Worm (Caenorhabditis elegans) whole organism, L4 larva: ENCODE measurements around the gene C06G1.1.
A peak's percentile ranks its signal among the peaks of the same experiment; 100 is the strongest.

Experiments
- F26F4.8 ChIP-seq: fragments of 200-800 bp; sonication (Bioruptor generic); conservative IDR thresholded peaks from 2 replicates; pipeline ENCODE4 v1.3.6; 2022; ENCODE audit warnings: missing genetic modification characterization, missing compliant biosample characterization
- T26A8.4 ChIP-seq: fragments of 200-800 bp; sonication (Bioruptor generic); IDR thresholded peaks from 2 replicates; pipeline ENCODE4 v1.3.6; 2022; ENCODE audit warnings: missing genetic modification characterization, missing compliant biosample characterization
- Y5F2A.4 ChIP-seq: fragments of 200-800 bp; sonication (Bioruptor generic); optimal IDR thresholded peaks from 2 replicates; lab custom pipeline; 2018; ENCODE audit warnings: mild to moderate bottlenecking, missing genetic modification characterization, missing compliant biosample characterization
- aha-1 ChIP-seq: fragments of 150-350 bp; peaks from one replicate; lab custom pipeline; 2014; ENCODE audit warnings: missing biosample characterization, missing genetic modification characterization
- aly-2 ChIP-seq: sonication (generic microtip); optimal IDR thresholded peaks from 2 replicates; lab custom pipeline; 2018; ENCODE audit warnings: missing biosample characterization, missing genetic modification characterization
- arid-1 ChIP-seq: fragments of 200-800 bp; sonication (Bioruptor generic); conservative IDR thresholded peaks from 2 replicates; pipeline ENCODE4 v1.3.6; 2022; ENCODE audit warnings: missing genetic modification reagents, missing genetic modification characterization, missing compliant biosample characterization
- ceh-32 ChIP-seq: sonication (generic microtip); optimal IDR thresholded peaks from 2 replicates; lab custom pipeline; 2016; ENCODE audit warnings: mild to moderate bottlenecking, missing genetic modification characterization, missing compliant biosample characterization; ENCODE audit not compliant: poor library complexity
- ceh-44 ChIP-seq: fragments of 200-800 bp; sonication (Bioruptor generic); IDR thresholded peaks from 2 replicates; pipeline ENCODE4 v1.3.6; 2022; ENCODE audit warnings: missing genetic modification reagents, missing genetic modification characterization, missing compliant biosample characterization
- ces-1 ChIP-seq: fragments of 150-350 bp; sonication (generic microtip); optimal IDR thresholded peaks from 4 replicates; lab custom pipeline; 2014; ENCODE audit warnings: missing biosample characterization, missing genetic modification reagents, missing genetic modification characterization
- cey-2 ChIP-seq: sonication (generic microtip); optimal IDR thresholded peaks from 3 replicates; lab custom pipeline; 2017; ENCODE audit warnings: missing genetic modification characterization, mild to moderate bottlenecking, missing compliant biosample characterization, antibody characterized with exemption, borderline replicate concordance; ENCODE audit not compliant: insufficient read depth
- ctbp-1 ChIP-seq: fragments of 200-800 bp; sonication (Bioruptor generic); IDR thresholded peaks from 2 replicates; pipeline ENCODE4 v1.3.6; 2022; ENCODE audit warnings: missing genetic modification reagents, missing genetic modification characterization, missing compliant biosample characterization
- dmd-8 ChIP-seq: fragments of 200-800 bp; sonication (Bioruptor generic); IDR thresholded peaks from 2 replicates; pipeline ENCODE4 v1.3.6; 2022; ENCODE audit warnings: missing genetic modification characterization, missing compliant biosample characterization
- dpl-1 ChIP-seq: fragments of 150-350 bp; optimal IDR thresholded peaks from 2 replicates; lab custom pipeline; 2014; ENCODE audit warnings: missing biosample characterization, missing genetic modification reagents, missing genetic modification characterization
- duxl-1 ChIP-seq: sonication (generic microtip); optimal IDR thresholded peaks from 2 replicates; lab custom pipeline; 2016; ENCODE audit warnings: mild to moderate bottlenecking, missing genetic modification characterization, moderate library complexity, missing compliant biosample characterization; ENCODE audit not compliant: poor library complexity
- egl-27 ChIP-seq: sonication (generic microtip); optimal IDR thresholded peaks from 3 replicates; lab custom pipeline; 2017; ENCODE audit warnings: missing biosample characterization, missing genetic modification reagents, missing genetic modification characterization
- hif-1 ChIP-seq, 2 experiments: sonication (generic microtip); optimal IDR thresholded peaks; 2 replicates each; lab custom pipeline; 2016 to 2017; ENCODE audit warnings: missing compliant biosample characterization in 2 of 2, missing genetic modification characterization in 2 of 2, missing genetic modification reagents in 2 of 2, missing genotype in 2 of 2, mild to moderate bottlenecking in 1 of 2
- hlh-30 ChIP-seq: sonication (generic microtip); optimal IDR thresholded peaks from 2 replicates; lab custom pipeline; 2017; ENCODE audit warnings: antibody characterized with exemption, mild to moderate bottlenecking, missing genetic modification characterization, missing compliant biosample characterization; ENCODE audit not compliant: insufficient read depth
- hmg-1.1 ChIP-seq: fragments of 200-800 bp; sonication (Bioruptor generic); IDR thresholded peaks from 2 replicates; pipeline ENCODE4 v1.3.6; 2022; ENCODE audit warnings: missing genetic modification reagents, missing genetic modification characterization, missing compliant biosample characterization
- lin-29 ChIP-seq: fragments of 200-800 bp; sonication (Bioruptor generic); IDR thresholded peaks from 2 replicates; pipeline ENCODE4 v1.3.6; 2022; ENCODE audit warnings: missing genetic modification reagents, missing genetic modification characterization, missing compliant biosample characterization
- madf-5 ChIP-seq, 2 experiments: fragments of 200-800 bp; sonication (Bioruptor generic); IDR thresholded peaks; 2 replicates each; pipeline ENCODE4 v1.3.6; 2022; ENCODE audit warnings: missing compliant biosample characterization in 2 of 2, missing genetic modification characterization in 2 of 2
- mep-1 ChIP-seq: fragments of 150-350 bp; sonication (generic microtip); optimal IDR thresholded peaks from 3 replicates; lab custom pipeline; 2014; ENCODE audit warnings: missing biosample characterization, missing genetic modification characterization
- mes-2 ChIP-seq: sonication (generic microtip); optimal IDR thresholded peaks from 2 replicates; lab custom pipeline; 2016; ENCODE audit warnings: missing genotype, mild to moderate bottlenecking, missing genetic modification characterization, missing compliant biosample characterization; ENCODE audit not compliant: poor library complexity, severe bottlenecking
- nhr-28 ChIP-seq: fragments of 150-350 bp; optimal IDR thresholded peaks from 2 replicates; lab custom pipeline; 2014; ENCODE audit warnings: missing biosample characterization, missing genetic modification characterization
- nhr-48 ChIP-seq: sonication (generic microtip); optimal IDR thresholded peaks from 2 replicates; lab custom pipeline; 2016; ENCODE audit warnings: mild to moderate bottlenecking, missing genetic modification characterization, missing compliant biosample characterization
- nhr-6 ChIP-seq: fragments of 150-350 bp; optimal IDR thresholded peaks from 2 replicates; lab custom pipeline; 2014; ENCODE audit warnings: missing biosample characterization, missing genetic modification characterization
- pqm-1 ChIP-seq: sonication (generic microtip); optimal IDR thresholded peaks from 2 replicates; lab custom pipeline; 2017; ENCODE audit warnings: missing biosample characterization, missing genetic modification characterization
- set-16 ChIP-seq: fragments of 200-800 bp; sonication (Bioruptor generic); IDR thresholded peaks from 2 replicates; pipeline ENCODE4 v1.3.6; 2022; ENCODE audit warnings: missing genetic modification reagents, missing genetic modification characterization, missing compliant biosample characterization
- snpc-1.2 ChIP-seq: fragments of 200-800 bp; sonication (Bioruptor generic); IDR thresholded peaks from 2 replicates; pipeline ENCODE4 v1.3.6; 2022; ENCODE audit warnings: missing genetic modification reagents, missing genetic modification characterization, missing compliant biosample characterization
- snpc-4 ChIP-seq: fragments of 150-350 bp; optimal IDR thresholded peaks from 2 replicates; lab custom pipeline; 2014; ENCODE audit warnings: missing biosample characterization, missing genetic modification characterization
- tra-1 ChIP-seq: fragments of 200-800 bp; sonication (Bioruptor generic); IDR thresholded peaks from 2 replicates; pipeline ENCODE4 v1.3.6; 2022; ENCODE audit warnings: missing genetic modification reagents, missing genetic modification characterization, missing compliant biosample characterization
- unc-130 ChIP-seq: sonication (generic microtip); optimal IDR thresholded peaks from 2 replicates; lab custom pipeline; 2016; ENCODE audit warnings: missing genetic modification reagents, missing genetic modification characterization, missing compliant biosample characterization
- unc-62 ChIP-seq, 3 experiments: fragments of 150-350 bp in 1 of 3; sonication (generic microtip); optimal IDR thresholded peaks in 2 of 3; peaks in 1 of 3; 1 replicate in 1 of 3; 2 replicates in 2 of 3; lab custom pipeline; 2014 to 2017; ENCODE audit warnings: missing biosample characterization in 3 of 3, missing genetic modification characterization in 3 of 3, missing genetic modification reagents in 3 of 3, missing genotype in 1 of 3
- vab-7 ChIP-seq: fragments of 200-800 bp; sonication (Bioruptor generic); IDR thresholded peaks from 2 replicates; pipeline ENCODE4 v1.3.6; 2022; ENCODE audit warnings: missing genetic modification reagents, missing genetic modification characterization, missing compliant biosample characterization
- ztf-7 ChIP-seq: fragments of 150-350 bp; optimal IDR thresholded peaks from 2 replicates; lab custom pipeline; 2014; ENCODE audit warnings: missing biosample characterization, missing genetic modification characterization

Gene C06G1.1

ce11 chrX:16594931-16595330 lies 38.2 kb upstream of the C06G1.1 start, which contains the start of gene cdh-9:
Gene cdh-9, plus strand, starts transcription at chrX:16595231.
- TF ChIP-seq ctbp-1 (GFP tag; lab: Robert Waterston, UW) (no peak), set-16 (GFP tag; lab: Robert Waterston, UW) (0 out of 2 replicates have a peak, but pooled peaks have one; percentile 19)

DNA sequence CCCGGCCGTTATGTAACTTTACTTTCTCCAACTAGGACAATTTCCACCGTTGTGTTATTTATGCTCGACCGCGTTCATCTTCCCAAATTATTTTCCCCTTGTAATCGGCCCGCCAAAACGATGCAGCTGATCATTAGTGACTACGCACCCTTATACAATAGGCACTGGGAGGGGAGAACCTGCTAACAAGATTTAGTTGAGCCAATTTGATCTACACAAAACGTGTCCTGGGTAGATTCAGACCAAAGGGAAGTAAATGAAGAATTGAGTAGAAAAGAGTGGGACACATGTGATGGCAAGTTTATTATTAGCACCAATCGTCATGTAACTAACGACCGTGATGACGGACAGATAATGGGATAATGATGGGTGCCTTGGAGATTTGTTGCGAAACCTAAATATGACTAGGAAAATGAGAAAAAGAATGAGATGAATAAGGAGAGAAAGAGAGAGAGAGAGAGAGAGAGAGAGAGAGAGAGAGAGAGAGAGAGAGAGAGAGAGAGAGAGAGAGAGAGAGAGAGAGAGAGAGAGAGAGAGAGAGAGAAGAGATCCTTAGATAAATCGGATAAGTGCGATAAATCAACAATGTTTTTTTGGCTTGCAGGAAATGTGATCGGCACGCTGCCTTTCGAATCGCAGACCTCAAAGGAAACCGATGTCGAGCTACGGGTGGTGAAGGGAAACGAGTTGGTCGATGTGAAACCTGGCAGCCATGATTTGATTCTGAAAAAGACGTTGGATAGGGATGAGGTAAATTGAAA lies 37.5 kb upstream of the C06G1.1 start:
- TF ChIP-seq set-16 (GFP tag; lab: Robert Waterston, UW) = peak; percentile 45; the same call in 1 of the 2 replicates
- no peak for TF ChIP-seq Y5F2A.4 (GFP tag; lab: Kevin White, UChicago)

DNA sequence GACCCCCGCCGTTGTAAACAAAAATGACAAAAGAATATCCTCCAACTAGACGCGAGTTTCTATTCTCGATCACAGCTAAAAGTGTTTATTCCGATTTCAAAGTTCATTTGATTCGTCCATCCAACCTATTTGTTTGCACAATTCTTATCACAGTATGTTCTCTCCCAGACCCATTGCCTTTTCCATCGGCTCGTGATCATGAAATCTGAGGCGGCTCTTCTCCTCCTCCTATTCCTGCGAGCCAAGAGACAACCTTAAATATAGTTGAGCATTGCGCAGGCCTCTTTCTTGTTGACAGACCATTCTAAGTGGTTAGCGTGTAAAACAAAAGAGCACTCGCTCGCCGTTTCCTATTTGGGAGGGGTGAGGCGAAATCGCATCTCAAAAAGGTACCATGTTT lies 36.2 kb upstream of the C06G1.1 start:
- TF ChIP-seq aly-2 (tag; lab: Kevin White, UChicago) (no peak), aha-1 (tag; lab: Kevin White, UChicago) (peak; percentile 18), unc-62 (GFP tag; optimal IDR thresholded peaks at IDR 0.05 in 1 of 2; lab: Kevin White, UChicago) (peak in 1 of 2 experiments; percentile 98), unc-62 (tag; optimal IDR thresholded peaks at IDR 0.05; lab: Kevin White, UChicago) (no peak)

ce11 chrX:16597791-16598190 lies 35.4 kb upstream of the C06G1.1 start:
- TF ChIP-seq unc-62 (GFP tag; optimal IDR thresholded peaks at IDR 0.05 in 1 of 2; lab: Kevin White, UChicago) (peak in 1 of 2 experiments; percentile 93), unc-62 (tag; optimal IDR thresholded peaks at IDR 0.05; lab: Kevin White, UChicago) (no peak), nhr-48 (tag; lab: Kevin White, UChicago) (no peak)

DNA sequence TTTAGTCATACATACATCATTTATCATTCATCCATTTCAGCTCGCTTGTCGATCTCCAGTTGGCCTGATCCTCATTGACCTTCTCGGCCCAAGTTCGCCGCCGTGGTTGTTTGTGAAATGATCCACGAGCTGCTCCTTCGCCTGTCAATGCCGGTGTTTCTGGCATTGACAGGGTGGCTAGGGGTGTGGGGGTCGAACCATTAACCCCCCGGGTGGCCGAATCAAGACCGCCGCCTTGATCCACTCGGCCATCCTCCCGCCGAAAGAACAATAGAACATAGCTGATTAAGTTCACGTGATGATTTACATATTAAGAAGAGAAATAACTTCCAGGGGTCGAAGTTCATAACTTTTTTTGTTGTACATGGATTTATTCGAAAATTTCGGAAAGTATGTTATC lies 30.7 kb upstream of the C06G1.1 start, which contains the start of gene F59C12.4:
F59C12.4 (minus strand) TSS at position 166 of the 400 bp plus-strand sequence.
- TF ChIP-seq ceh-32 (no peak), nhr-28 (tag; lab: Kevin White, UChicago) (no peak), mep-1 (tag; lab: Kevin White, UChicago) (no peak), set-16 (GFP tag; lab: Robert Waterston, UW) (peak; percentile 83), ceh-44 (peak; percentile 23; the same call in 1 of the 2 replicates), snpc-4 (tag; lab: Kevin White, UChicago) (no peak), mes-2 (tag; lab: Kevin White, UChicago) (peak; percentile 3)

DNA sequence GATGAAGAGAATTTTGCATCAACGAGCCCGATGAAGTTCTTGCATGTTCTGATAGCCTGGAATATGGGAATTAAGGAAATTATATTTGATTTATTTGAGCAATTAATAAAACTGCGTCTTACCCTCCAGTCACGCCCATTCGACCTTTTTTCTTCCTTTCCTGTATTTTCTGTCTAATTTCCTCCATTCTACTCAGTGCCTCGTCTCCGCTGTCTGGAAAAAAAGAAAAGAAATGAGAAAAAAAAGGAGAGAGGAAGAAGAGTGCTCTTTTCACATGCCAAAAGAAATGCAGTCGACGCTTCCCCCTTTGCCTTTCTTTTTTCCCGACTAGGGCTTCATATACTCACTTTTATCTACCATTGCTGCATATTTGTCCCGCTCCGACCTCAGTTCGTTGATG lies 29.1 kb upstream of the C06G1.1 start:
- TF ChIP-seq vab-7 (GFP tag; lab: Robert Waterston, UW) (no peak), snpc-1.2 (GFP tag; lab: Robert Waterston, UW) (no peak), aha-1 (tag; lab: Kevin White, UChicago) (peak; percentile 90), unc-62 (GFP tag; optimal IDR thresholded peaks at IDR 0.05 in 1 of 2; lab: Kevin White, UChicago) (peak in 1 of 2 experiments; percentile 77), unc-62 (tag; optimal IDR thresholded peaks at IDR 0.05; lab: Kevin White, UChicago) (no peak)
- TF ChIP-seq, all 104 proteins: peak for 2

ce11 chrX:16604566-16604965 lies 28.6 kb upstream of the C06G1.1 start:
- peak; percentile 6 for TF ChIP-seq dpl-1 (GFP tag; lab: Kevin White, UChicago)
- TF ChIP-seq dmd-8 (GFP tag; lab: Robert Waterston, UW) = peak; percentile 75
- TF ChIP-seq duxl-1 (tag; lab: Kevin White, UChicago) = peak; percentile 88
- no peak for TF ChIP-seq egl-27 (tag; lab: Kevin White, UChicago)
- TF ChIP-seq aha-1 (tag; lab: Kevin White, UChicago) = no peak
- TF ChIP-seq ces-1 (GFP tag; lab: Kevin White, UChicago) = no peak
- no peak for TF ChIP-seq cey-2
- TF ChIP-seq hmg-1.1 (GFP tag; lab: Robert Waterston, UW) = peak; percentile 85
- peak; percentile 67 for TF ChIP-seq tra-1 (GFP tag; lab: Robert Waterston, UW)
- peak; percentile 65; the same call in 1 of the 2 replicates for TF ChIP-seq F26F4.8 (GFP tag; lab: Robert Waterston, UW)
- no peak for TF ChIP-seq lin-29 (GFP tag; lab: Robert Waterston, UW)
- peak; percentile 15 for TF ChIP-seq nhr-28 (tag; lab: Kevin White, UChicago)
- no peak for TF ChIP-seq pqm-1
- peak; percentile 92 for TF ChIP-seq hlh-30 (tag; lab: Kevin White, UChicago)
- peak; percentile 77; the same call in 1 of the 2 replicates for TF ChIP-seq arid-1 (GFP tag; lab: Robert Waterston, UW)
- peak; percentile 11 for TF ChIP-seq nhr-6 (tag; lab: Kevin White, UChicago)
- peak; percentile 13 for TF ChIP-seq unc-130 (GFP tag; lab: Kevin White, UChicago)
- peak; percentile 65; the same call in 1 of the 2 replicates for TF ChIP-seq T26A8.4 (GFP tag; lab: Robert Waterston, UW)
- TF ChIP-seq hif-1 (tag; optimal IDR thresholded peaks at IDR 0.05; lab: Kevin White, UChicago) = peak in 1 of 2 experiments; percentile 36
- peak; percentile 67 for TF ChIP-seq ztf-7
- peak; percentile 54 to 70; a peak in 1 of 4 replicates for TF ChIP-seq madf-5 (GFP tag; IDR thresholded peaks at IDR 0.05; lab: Robert Waterston, UW)
- peak; percentile 68 for TF ChIP-seq ctbp-1 (GFP tag; lab: Robert Waterston, UW)
